Fruit fly (Drosophila melanogaster): ENCODE data around the gene RpL30.

The RpL30 gene

dm6 chr2L:18986125-18986498 lies 23.0 kb downstream of the RpL30 start (continued):
- no peak for TF ChIP-seq h (optimal IDR thresholded peaks at IDR 0.05)

- TF ChIP-seq CTCF (GFP tag; optimal IDR thresholded peaks at IDR 0.05): no peak
- no peak for TF ChIP-seq Bteb2 (GFP tag; optimal IDR thresholded peaks at IDR 0.05)
- no peak for TF ChIP-seq CG7839 (tag; optimal IDR thresholded peaks at IDR 0.05)
- no peak for TF ChIP-seq danr (GFP tag; IDR thresholded peaks at IDR 0.05)
- TF ChIP-seq Meics (GFP tag; optimal IDR thresholded peaks at IDR 0.05): no peak
- no peak for TF ChIP-seq ham (GFP tag; IDR thresholded peaks at IDR 0.05)
- TF ChIP-seq CG18599 (GFP tag; optimal IDR thresholded peaks at IDR 0.05): peak; percentile 28
- no peak for TF ChIP-seq CG4282 (GFP tag; optimal IDR thresholded peaks at IDR 0.05)
- no peak for TF ChIP-seq nom (GFP tag; optimal IDR thresholded peaks at IDR 0.05)
- TF ChIP-seq Gsc (GFP tag; IDR thresholded peaks at IDR 0.05): no peak
- no peak for TF ChIP-seq HLH54F (GFP tag; optimal IDR thresholded peaks at IDR 0.05)
- TF ChIP-seq ken (GFP tag; IDR thresholded peaks at IDR 0.05): 0 out of 3 replicates have a peak, but pooled peaks have one; percentile 24
- peak; percentile 87 for TF ChIP-seq grn (GFP tag; optimal IDR thresholded peaks at IDR 0.05)
- TF ChIP-seq Hr3 (GFP tag; optimal IDR thresholded peaks at IDR 0.05): no peak
- no peak for TF ChIP-seq CG17359 (tag; optimal IDR thresholded peaks at IDR 0.05)
- TF ChIP-seq CG11093 (GFP tag; IDR thresholded peaks at IDR 0.05): no peak
- no peak for TF ChIP-seq chm (GFP tag; IDR thresholded peaks at IDR 0.05)
- TF ChIP-seq NfI (GFP tag; optimal IDR thresholded peaks at IDR 0.05): no peak
- no peak for TF ChIP-seq B-H2 (GFP tag; optimal IDR thresholded peaks at IDR 0.05)
- TF ChIP-seq CG12659 (GFP tag; optimal IDR thresholded peaks at IDR 0.05): no peak
- no peak for TF ChIP-seq NC2β (GFP tag; optimal IDR thresholded peaks at IDR 0.05)
- no peak for TF ChIP-seq D (optimal IDR thresholded peaks at IDR 0.05)
- no peak for TF ChIP-seq D (GFP tag; optimal IDR thresholded peaks at IDR 0.05)
- no peak for TF ChIP-seq ftz-f1 (GFP tag; optimal IDR thresholded peaks at IDR 0.05)
- TF ChIP-seq CG2889 (GFP tag; IDR thresholded peaks at IDR 0.05): no peak
- TF ChIP-seq unpg (GFP tag; optimal IDR thresholded peaks at IDR 0.05): no peak
- no peak for TF ChIP-seq CG34224 (GFP tag; IDR thresholded peaks at IDR 0.05; ENCODE audit: partially characterized antibody)
- no peak for TF ChIP-seq CG1603 (tag; optimal IDR thresholded peaks at IDR 0.05)
- TF ChIP-seq CG9727 (GFP tag; optimal IDR thresholded peaks at IDR 0.05): no peak
- no peak for TF ChIP-seq da (GFP tag; optimal IDR thresholded peaks at IDR 0.05)
- TF ChIP-seq CG16779 (GFP tag; IDR thresholded peaks at IDR 0.05): no peak
- peak; percentile 71 for TF ChIP-seq grau (tag; optimal IDR thresholded peaks at IDR 0.05)
- TF ChIP-seq CG6175 (GFP tag; IDR thresholded peaks at IDR 0.05): no peak
- no peak for TF ChIP-seq hkb (optimal IDR thresholded peaks at IDR 0.05)
- TF ChIP-seq hkb (GFP tag; IDR thresholded peaks at IDR 0.05): 0 out of 2 replicates have a peak, but pooled peaks have one; percentile 13
- TF ChIP-seq gt (GFP tag; IDR thresholded peaks at IDR 0.05): no peak
- no peak for TF ChIP-seq slbo (GFP tag; IDR thresholded peaks at IDR 0.05)
- TF ChIP-seq CG12219 (GFP tag; optimal IDR thresholded peaks at IDR 0.05): no peak
- 0 out of 3 replicates have a peak, but pooled peaks have one; percentile 14 for TF ChIP-seq row (GFP tag; IDR thresholded peaks at IDR 0.05)
- TF ChIP-seq Dll (GFP tag; IDR thresholded peaks at IDR 0.05; ENCODE audit: partially characterized antibody): no peak
- no peak for TF ChIP-seq CG17802 (tag; optimal IDR thresholded peaks at IDR 0.05)
- TF ChIP-seq CG2678 (tag; optimal IDR thresholded peaks at IDR 0.05): peak; percentile 16
- no peak for TF ChIP-seq odd (GFP tag; optimal IDR thresholded peaks at IDR 0.05)
- peak; percentile 42 for TF ChIP-seq sd (tag; optimal IDR thresholded peaks at IDR 0.05)
- peak; percentile 90 for TF ChIP-seq mirr (GFP tag; optimal IDR thresholded peaks at IDR 0.05)
- no peak for TF ChIP-seq Fer3 (tag; optimal IDR thresholded peaks at IDR 0.05)
- TF ChIP-seq bowl (GFP tag; IDR thresholded peaks at IDR 0.05): no peak
- no peak for TF ChIP-seq Usf (GFP tag; optimal IDR thresholded peaks at IDR 0.05)
These were observed 23.6 kb downstream of the RpL30 start for dm6 chr2L:18985201-18986124.

All from whole organism, embryonic.